Worm (Caenorhabditis elegans): ENCODE measurements around the gene immt-2.

The immt-2 gene

DNA sequence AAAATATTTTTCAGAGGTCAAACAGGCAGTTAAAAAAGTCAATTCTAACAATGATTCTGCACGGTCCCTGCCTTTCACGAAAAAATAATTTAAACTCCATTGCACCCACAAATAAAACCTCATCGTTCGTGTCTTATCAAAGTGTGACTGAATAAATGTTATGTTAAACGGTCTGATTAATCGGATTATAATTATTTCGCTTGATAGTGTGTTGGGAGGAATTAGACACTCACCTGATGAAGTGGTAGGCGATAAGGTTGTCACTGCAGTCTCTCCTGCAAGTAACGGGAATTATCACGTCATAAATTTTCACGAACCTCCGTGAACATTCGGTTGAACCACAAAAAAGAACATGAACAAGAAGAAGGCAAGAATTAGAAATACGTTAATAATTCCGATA, 51.2 kb downstream of the immt-2 start (continued):
- no peak for TF ChIP-seq lim-7 (GFP tag; IDR thresholded peaks at IDR 0.05)

DNA sequence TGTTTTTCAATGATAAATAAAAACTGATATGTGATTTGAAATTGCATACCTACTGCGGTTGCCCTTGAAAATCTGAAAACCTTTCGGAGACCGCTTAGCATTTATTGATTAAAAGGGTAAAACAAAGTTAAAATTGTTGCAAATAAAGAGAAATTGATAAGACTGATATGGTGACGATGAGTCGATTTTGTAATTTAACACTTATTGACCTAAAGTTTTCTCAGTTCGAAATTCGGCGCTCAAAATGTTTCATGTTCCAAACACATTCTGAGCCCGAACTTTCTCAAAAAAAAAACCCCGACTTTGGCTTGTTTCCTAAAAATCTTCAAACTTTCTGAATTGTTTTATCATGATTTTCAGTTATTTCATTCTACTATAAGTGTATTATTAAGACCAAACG, 51.9 kb downstream of the immt-2 start, which contains the start of gene clec-40:
Gene clec-40 (minus strand): TSS at position 101 of the 400 bp plus-strand sequence.
- no peak for TF ChIP-seq ZK337.2 (GFP tag; IDR thresholded peaks at IDR 0.05)
- TF ChIP-seq unc-62 (GFP tag; optimal IDR thresholded peaks at IDR 0.05 in 1 of 2): no peak
- no peak for TF ChIP-seq unc-62 (tag; optimal IDR thresholded peaks at IDR 0.05)
- no peak for TF ChIP-seq ztf-11 (tag; optimal IDR thresholded peaks at IDR 0.05)
- no peak for TF ChIP-seq snpc-1.2 (GFP tag; IDR thresholded peaks at IDR 0.05)
- TF ChIP-seq mxl-3 (GFP tag; optimal IDR thresholded peaks at IDR 0.05): no peak
- no peak for TF ChIP-seq mxl-2 (GFP tag; conservative IDR thresholded peaks at IDR 0.05)
- no peak for TF ChIP-seq attf-4 (tag; optimal IDR thresholded peaks at IDR 0.05)
- TF ChIP-seq F37D6.2 (tag; optimal IDR thresholded peaks at IDR 0.05): no peak
- TF ChIP-seq daf-19 (GFP tag; conservative IDR thresholded peaks at IDR 0.05): no peak
- no peak for TF ChIP-seq mdl-1 (tag; optimal IDR thresholded peaks at IDR 0.05)
- no peak for TF ChIP-seq lim-7 (GFP tag; IDR thresholded peaks at IDR 0.05)

Data from whole organism, L4 larva.